Worm (Caenorhabditis elegans) whole organism, L1 larva: ENCODE data around the gene F55C12.6.

Source experiments
- Y116A8C.19 ChIP-seq: sonication (generic microtip); optimal IDR thresholded peaks from 2 replicates; lab custom pipeline; 2016; ENCODE audit warnings: missing compliant biosample characterization, missing genetic modification characterization, borderline replicate concordance
- blmp-1 ChIP-seq: fragments of 150-350 bp; optimal IDR thresholded peaks from 2 replicates; lab custom pipeline; 2014; ENCODE audit warnings: missing biosample characterization, missing genetic modification characterization
- ceh-63 ChIP-seq: fragments of 200-800 bp; sonication (Bioruptor generic); optimal IDR thresholded peaks from 2 replicates; lab custom pipeline; 2018; ENCODE audit warnings: mild to moderate bottlenecking, missing genetic modification characterization, missing compliant biosample characterization
- ceh-82 ChIP-seq, 3 experiments: fragments of 150-350 bp in 1 of 3; sonication (generic microtip) in 2 of 3; optimal IDR thresholded peaks; 2 replicates each; lab custom pipeline; 2014 to 2017; ENCODE audit warnings: missing biosample characterization in 3 of 3, missing genetic modification characterization in 3 of 3
- fkh-8 ChIP-seq: sonication (generic microtip); optimal IDR thresholded peaks from 2 replicates; lab custom pipeline; 2016; ENCODE audit warnings: mild to moderate bottlenecking, missing genetic modification characterization, missing compliant biosample characterization
- grh-1 ChIP-seq: fragments of 200-800 bp; sonication (Bioruptor generic); IDR thresholded peaks from 2 replicates; pipeline ENCODE4 v1.3.6; 2022; ENCODE audit warnings: missing genetic modification reagents, missing genetic modification characterization, missing compliant biosample characterization
- lin-15B ChIP-seq: fragments of 150-350 bp; sonication (generic microtip); optimal IDR thresholded peaks from 3 replicates; lab custom pipeline; 2014; ENCODE audit warnings: missing biosample characterization, missing genetic modification characterization
- lir-3 ChIP-seq: sonication (generic microtip); optimal IDR thresholded peaks from 2 replicates; lab custom pipeline; 2016; ENCODE audit warnings: mild to moderate bottlenecking, missing genetic modification characterization, moderate library complexity, missing compliant biosample characterization; ENCODE audit not compliant: poor library complexity
- nhr-237 ChIP-seq: fragments of 150-350 bp; optimal IDR thresholded peaks from 2 replicates; lab custom pipeline; 2014; ENCODE audit warnings: missing biosample characterization, missing genetic modification characterization
- pqm-1 ChIP-seq: sonication (generic microtip); optimal IDR thresholded peaks from 3 replicates; lab custom pipeline; 2017; ENCODE audit warnings: missing biosample characterization, missing genetic modification characterization
- rnt-1 ChIP-seq: sonication (generic microtip); optimal IDR thresholded peaks from 2 replicates; lab custom pipeline; 2016; ENCODE audit warnings: mild to moderate bottlenecking, missing genetic modification characterization, moderate library complexity, missing compliant biosample characterization
- skn-1 ChIP-seq: fragments of 150-350 bp; optimal IDR thresholded peaks from 2 replicates; lab custom pipeline; 2014; ENCODE audit warnings: missing biosample characterization, missing genetic modification characterization
- unc-62 ChIP-seq: fragments of 150-350 bp; optimal IDR thresholded peaks from 2 replicates; lab custom pipeline; 2014; ENCODE audit warnings: missing biosample characterization, missing genetic modification reagents, missing genetic modification characterization

ce11 chrII:5827364-5827763 lies 48.6 kb downstream of the F55C12.6 start, which contains the start of gene tbc-2:
- TF ChIP-seq blmp-1 (tag; lab: Kevin White, UChicago) (peak; percentile 74), Y116A8C.19 (tag; lab: Kevin White, UChicago) (no peak), unc-62 (GFP tag; lab: Kevin White, UChicago) (no peak), rnt-1 (tag; lab: Kevin White, UChicago) (no peak), lir-3 (no peak), pqm-1 (no peak), nhr-237 (tag; lab: Kevin White, UChicago) (no peak), lin-15B (no peak), skn-1 (tag; lab: Kevin White, UChicago) (no peak), ceh-63 (GFP tag; lab: Kevin White, UChicago) (no peak), fkh-8 (no peak), grh-1 (peak; percentile 30; the same call in 1 of the 2 replicates), ceh-82 (tag; optimal IDR thresholded peaks at IDR 0.05; lab: Kevin White, UChicago) (no peak)
